Fruit fly (Drosophila melanogaster): ENCODE data around the gene Desi.

Gene Desi

DNA sequence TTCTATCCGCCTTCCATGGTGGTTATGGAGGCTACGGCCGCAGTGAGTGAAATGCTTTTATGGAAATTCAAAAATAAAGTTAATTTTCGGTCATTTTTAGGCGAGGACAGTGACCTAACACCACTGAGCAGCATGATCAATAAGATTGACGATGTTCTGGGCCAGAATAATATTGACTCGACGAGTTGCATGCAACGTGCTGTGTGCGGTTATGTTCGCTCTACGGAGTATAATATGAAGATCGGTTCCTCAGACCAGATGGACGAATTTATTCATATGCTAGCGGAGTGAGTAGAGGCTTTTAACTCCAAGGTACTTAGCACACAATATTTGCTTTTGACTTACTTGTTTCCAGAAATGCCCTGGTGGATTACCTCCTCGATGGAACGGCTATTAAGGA lies 792 bp downstream of the Desi start:
- TF ChIP-seq dac (GFP tag; optimal IDR thresholded peaks at IDR 0.05) (no peak), acj6 (GFP tag; optimal IDR thresholded peaks at IDR 0.05) (no peak), fd59A (GFP tag; optimal IDR thresholded peaks at IDR 0.05) (no peak), cyc (GFP tag; optimal IDR thresholded peaks at IDR 0.05) (no peak)

DNA sequence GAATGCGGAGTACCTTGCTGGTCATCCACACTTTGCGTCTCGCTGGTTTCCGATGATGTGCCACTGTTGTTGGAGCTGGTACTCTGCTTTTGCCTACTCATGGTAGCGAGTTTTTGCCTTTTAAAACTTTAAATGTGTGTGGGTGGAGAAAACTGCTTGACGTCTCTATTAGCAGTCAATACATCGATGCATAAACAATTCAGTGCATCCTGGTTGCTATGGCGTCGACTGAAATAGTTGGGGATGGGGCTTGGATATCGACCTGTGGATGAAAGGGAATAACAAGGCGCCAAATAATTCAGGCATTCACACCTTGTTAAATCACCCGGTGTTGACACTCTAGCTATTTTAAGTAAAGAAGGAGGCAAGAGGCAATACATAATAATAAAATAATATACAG lies 2.8 kb downstream of the Desi start, which contains the start of gene CG42633:
Gene CG42633, minus strand, starts transcription at position 101 of the 400 bp plus-strand sequence.
- TF ChIP-seq CG9139 (GFP tag; optimal IDR thresholded peaks at IDR 0.05) (no peak), CG6163 (GFP tag; IDR thresholded peaks at IDR 0.05) (no peak), esn (GFP tag; optimal IDR thresholded peaks at IDR 0.05) (no peak), achi (GFP tag; optimal IDR thresholded peaks at IDR 0.05) (no peak), CG31627 (GFP tag; optimal IDR thresholded peaks at IDR 0.05) (no peak), Blimp-1 (GFP tag; optimal IDR thresholded peaks at IDR 0.05) (no peak), lz (GFP tag; optimal IDR thresholded peaks at IDR 0.05) (no peak), Hr38 (GFP tag; optimal IDR thresholded peaks at IDR 0.05) (no peak), CG10669 (GFP tag; optimal IDR thresholded peaks at IDR 0.05) (no peak), eg (GFP tag; IDR thresholded peaks at IDR 0.05) (no peak), vri (GFP tag; optimal IDR thresholded peaks at IDR 0.05) (no peak), CG1621 (tag; optimal IDR thresholded peaks at IDR 0.05) (no peak), CG3032 (tag; optimal IDR thresholded peaks at IDR 0.05) (no peak)

DNA sequence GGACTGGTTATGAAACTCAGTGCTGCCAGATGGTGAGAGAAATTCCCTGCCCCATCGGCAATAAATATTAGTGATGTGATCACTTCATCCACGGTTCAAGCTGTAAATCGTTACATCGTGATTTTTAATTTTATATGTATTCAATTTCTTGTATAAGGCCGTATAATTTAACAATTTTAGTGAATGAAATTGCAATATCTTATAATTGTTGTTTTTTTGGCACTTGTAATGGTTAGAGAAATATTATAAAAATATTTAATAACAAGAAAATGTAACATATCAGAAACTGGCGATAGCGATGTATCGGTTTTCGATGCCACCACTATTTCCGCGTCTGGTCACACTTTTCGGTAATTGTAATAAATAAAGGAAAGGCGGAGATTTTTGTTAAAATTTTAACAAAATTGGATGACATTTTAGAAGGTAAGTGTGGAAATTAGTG lies 4.7 kb downstream of the Desi start, which contains the start of the genes mRpL37 and Rbp1:
Gene mRpL37, minus strand, starts transcription at position 35 of the 442 bp plus-strand sequence.
Gene Rbp1, plus strand, starts transcription at position 326 of the 442 bp plus-strand sequence.
- TF ChIP-seq Gug (GFP tag; IDR thresholded peaks at IDR 0.05) = peak; percentile 16; the same call in 1 of the 2 replicates
- TF ChIP-seq CG6276 (GFP tag; optimal IDR thresholded peaks at IDR 0.05) = no peak
- TF ChIP-seq Ets21C (GFP tag; optimal IDR thresholded peaks at IDR 0.05) = peak; percentile 62
- TF ChIP-seq Hr4 (GFP tag; optimal IDR thresholded peaks at IDR 0.05) = peak; percentile 69
- TF ChIP-seq CG11762 (GFP tag; optimal IDR thresholded peaks at IDR 0.05; ENCODE audit: insufficient read depth) = peak; percentile 36
- no peak for TF ChIP-seq Hr38 (GFP tag; optimal IDR thresholded peaks at IDR 0.05)
- TF ChIP-seq CG10669 (GFP tag; optimal IDR thresholded peaks at IDR 0.05) = no peak
- peak; percentile 89 for TF ChIP-seq CG3032 (tag; optimal IDR thresholded peaks at IDR 0.05)
- TF ChIP-seq pdm3 (GFP tag; optimal IDR thresholded peaks at IDR 0.05) = peak; percentile 70
- TF ChIP-seq Lpt (GFP tag; optimal IDR thresholded peaks at IDR 0.05) = peak; percentile 20
- peak; percentile 73 for TF ChIP-seq esn (GFP tag; optimal IDR thresholded peaks at IDR 0.05)
- TF ChIP-seq vri (GFP tag; optimal IDR thresholded peaks at IDR 0.05) = no peak
- peak; percentile 74 for TF ChIP-seq OdsH (GFP tag; optimal IDR thresholded peaks at IDR 0.05)
- peak; percentile 65 for TF ChIP-seq topi (GFP tag; optimal IDR thresholded peaks at IDR 0.05)
- TF ChIP-seq CG6792 (GFP tag; optimal IDR thresholded peaks at IDR 0.05) = peak; percentile 52
- TF ChIP-seq CG4318 (GFP tag; optimal IDR thresholded peaks at IDR 0.05) = peak; percentile 58
- TF ChIP-seq CG16779 (tag; optimal IDR thresholded peaks at IDR 0.05) = no peak
- TF ChIP-seq CG31627 (GFP tag; optimal IDR thresholded peaks at IDR 0.05) = peak; percentile 77
- TF ChIP-seq CG11294 (GFP tag; IDR thresholded peaks at IDR 0.05) = peak; percentile 44; the same call in 1 of the 2 replicates
- TF ChIP-seq CG15336 (GFP tag; IDR thresholded peaks at IDR 0.05) = no peak
- peak; percentile 78 for TF ChIP-seq Eip78C (GFP tag)
- TF ChIP-seq dsx (GFP tag; optimal IDR thresholded peaks at IDR 0.05; ENCODE audit: poor library complexity, severe bottlenecking) = no peak
- TF ChIP-seq CG34406 (GFP tag; optimal IDR thresholded peaks at IDR 0.05) = no peak
- TF ChIP-seq Sox102F (GFP tag; optimal IDR thresholded peaks at IDR 0.05) = no peak
- no peak for TF ChIP-seq fkh (GFP tag; optimal IDR thresholded peaks at IDR 0.05)
- no peak for TF ChIP-seq svp (GFP tag)
- no peak for TF ChIP-seq CG1621 (tag; optimal IDR thresholded peaks at IDR 0.05)
- peak; percentile 70 for TF ChIP-seq Smox (GFP tag; optimal IDR thresholded peaks at IDR 0.05)
- peak; percentile 68 for TF ChIP-seq CG11902 (GFP tag; optimal IDR thresholded peaks at IDR 0.05)
- TF ChIP-seq Ets96B (tag; optimal IDR thresholded peaks at IDR 0.05) = peak; percentile 82
- TF ChIP-seq fd85E (GFP tag; optimal IDR thresholded peaks at IDR 0.05) = no peak
- TF ChIP-seq Blimp-1 (GFP tag; optimal IDR thresholded peaks at IDR 0.05) = peak; percentile 26
- no peak for TF ChIP-seq achi (GFP tag; optimal IDR thresholded peaks at IDR 0.05)
- TF ChIP-seq CG6808 (GFP tag; optimal IDR thresholded peaks at IDR 0.05) = no peak
- peak; percentile 72 for TF ChIP-seq acj6 (GFP tag; optimal IDR thresholded peaks at IDR 0.05)
- peak; percentile 13 for TF ChIP-seq fd59A (GFP tag; optimal IDR thresholded peaks at IDR 0.05)
- no peak for TF ChIP-seq CG9139 (GFP tag; optimal IDR thresholded peaks at IDR 0.05)
- TF ChIP-seq dac (GFP tag; optimal IDR thresholded peaks at IDR 0.05) = no peak
- no peak for TF ChIP-seq CG32006 (GFP tag; optimal IDR thresholded peaks at IDR 0.05)
- peak; percentile 77 for TF ChIP-seq lz (GFP tag; optimal IDR thresholded peaks at IDR 0.05)
- no peak for TF ChIP-seq net (GFP tag; optimal IDR thresholded peaks at IDR 0.05)
- TF ChIP-seq Met (GFP tag; optimal IDR thresholded peaks at IDR 0.05) = no peak
- TF ChIP-seq CG8119 (GFP tag; IDR thresholded peaks at IDR 0.05) = no peak
